Fruit fly (Drosophila melanogaster) whole organism, embryonic: ENCODE data around the gene mst.

Source experiments
- Awh ChIP-seq: fragments of 200-800 bp; sonication (Bioruptor generic); IDR thresholded peaks from 2 replicates; pipeline ENCODE4, ENCODE4 v1.3.6; 2022; ENCODE audit warnings: missing biosample characterization, missing genetic modification characterization
- BtbVII ChIP-seq: fragments of 200-800 bp; sonication (Bioruptor generic); optimal IDR thresholded peaks from 3 replicates; lab custom pipeline; 2017; ENCODE audit warnings: missing biosample characterization, mild to moderate bottlenecking, missing genetic modification characterization
- Bteb2 ChIP-seq: fragments of 200-800 bp; sonication (Bioruptor generic); optimal IDR thresholded peaks from 2 replicates; lab custom pipeline; 2016; ENCODE audit warnings: missing biosample characterization, missing genetic modification characterization
- CG10147 ChIP-seq: fragments of 200-800 bp; sonication (Bioruptor generic); optimal IDR thresholded peaks from 2 replicates; lab custom pipeline; 2019; ENCODE audit warnings: missing biosample characterization, mild to moderate bottlenecking, missing genetic modification characterization, moderate library complexity
- CG10274 ChIP-seq: fragments of 200-800 bp; sonication (Bioruptor generic); optimal IDR thresholded peaks from 3 replicates; lab custom pipeline; 2017; ENCODE audit warnings: missing biosample characterization, mild to moderate bottlenecking, missing genetic modification characterization
- CG12744 ChIP-seq: fragments of 200-800 bp; sonication (Bioruptor generic); optimal IDR thresholded peaks from 2 replicates; lab custom pipeline; 2016; ENCODE audit warnings: missing biosample characterization, missing genetic modification characterization
- CG13123 ChIP-seq: fragments of 200-800 bp; sonication (Bioruptor generic); optimal IDR thresholded peaks from 2 replicates; lab custom pipeline; 2016; ENCODE audit warnings: missing biosample characterization, missing genetic modification characterization
- CG14441 ChIP-seq: fragments of 200-800 bp; sonication (Bioruptor generic); IDR thresholded peaks from 2 replicates; pipeline ENCODE4 v1.3.6; 2022; ENCODE audit warnings: missing biosample characterization, missing genetic modification characterization
- CG15073 ChIP-seq: fragments of 200-800 bp; sonication (Bioruptor generic); optimal IDR thresholded peaks from 2 replicates; lab custom pipeline; 2016; ENCODE audit warnings: missing biosample characterization, missing genetic modification characterization
- CG17328 ChIP-seq: fragments of 200-800 bp; sonication (Bioruptor generic); IDR thresholded peaks from 2 replicates; pipeline ENCODE4 v1.3.6; 2022; ENCODE audit warnings: missing biosample characterization, missing genetic modification characterization
- CG17359 ChIP-seq: fragments of 200-800 bp; sonication (Bioruptor generic); optimal IDR thresholded peaks from 3 replicates; lab custom pipeline; 2018; ENCODE audit warnings: missing biosample characterization, mild to moderate bottlenecking, missing genetic modification characterization, moderate library complexity
- CG1832 ChIP-seq: fragments of 200-800 bp; sonication (Bioruptor generic); optimal IDR thresholded peaks from 2 replicates; lab custom pipeline; 2017; ENCODE audit warnings: missing biosample characterization, mild to moderate bottlenecking, missing genetic modification characterization, inconsistent platforms
- CG2712 ChIP-seq: fragments of 200-800 bp; optimal IDR thresholded peaks from 3 replicates; lab custom pipeline; 2019; ENCODE audit warnings: missing biosample characterization, mild to moderate bottlenecking, missing genetic modification characterization, moderate library complexity
- CG31441 ChIP-seq: fragments of 200-800 bp; sonication (Bioruptor generic); IDR thresholded peaks from 2 replicates; pipeline ENCODE4 v1.3.6; 2022; ENCODE audit warnings: missing biosample characterization, missing genetic modification characterization
- CG32532 ChIP-seq: fragments of 200-800 bp; sonication (Bioruptor generic); IDR thresholded peaks from 2 replicates; pipeline ENCODE4 v1.3.6; 2022; ENCODE audit warnings: missing biosample characterization, missing genetic modification characterization
- CG3726 ChIP-seq: fragments of 200-800 bp; sonication (Bioruptor generic); IDR thresholded peaks from 3 replicates; pipeline ENCODE4, ENCODE4 v1.3.6; 2022; ENCODE audit warnings: missing biosample characterization, missing genetic modification characterization
- CG6765 ChIP-seq: fragments of 200-800 bp; sonication (Bioruptor generic); optimal IDR thresholded peaks from 3 replicates; lab custom pipeline; 2017; ENCODE audit warnings: missing biosample characterization, mild to moderate bottlenecking, missing genetic modification characterization
- CG8359 ChIP-seq: fragments of 200-800 bp; sonication (Bioruptor generic); optimal IDR thresholded peaks from 2 replicates; lab custom pipeline; 2017; ENCODE audit warnings: missing biosample characterization, mild to moderate bottlenecking, missing genetic modification characterization, borderline replicate concordance
- CG8765 ChIP-seq: fragments of 200-800 bp; sonication (Bioruptor generic); IDR thresholded peaks from 2 replicates; pipeline ENCODE4 v1.3.6; 2022; ENCODE audit warnings: missing biosample characterization, missing genetic modification characterization
- CG8924 ChIP-seq: fragments of 200-800 bp; optimal IDR thresholded peaks from 3 replicates; lab custom pipeline; 2019; ENCODE audit warnings: missing biosample characterization, mild to moderate bottlenecking, missing genetic modification characterization, moderate library complexity
- Chrac-16 ChIP-seq: fragments of 200-800 bp; sonication (Bioruptor generic); optimal IDR thresholded peaks from 3 replicates; lab custom pipeline; 2016; ENCODE audit warnings: missing biosample characterization, missing genetic modification characterization
- CoRest ChIP-seq: fragments of 200-800 bp; sonication (Bioruptor generic); optimal IDR thresholded peaks from 3 replicates; lab custom pipeline; 2018; ENCODE audit warnings: missing biosample characterization, mild to moderate bottlenecking, missing genetic modification characterization, moderate library complexity
- Dip3 ChIP-seq: fragments of 200-800 bp; sonication (Bioruptor generic); optimal IDR thresholded peaks from 3 replicates; lab custom pipeline; 2016; ENCODE audit warnings: missing biosample characterization, missing genetic modification characterization
- Dll ChIP-seq: fragments of 200-800 bp; sonication (Bioruptor generic); IDR thresholded peaks from 4 replicates; pipeline ENCODE4 v1.3.6; 2022; ENCODE audit warnings: missing biosample characterization, missing genetic modification characterization; ENCODE audit not compliant: partially characterized antibody
- H15 ChIP-seq: fragments of 200-800 bp; sonication (Bioruptor generic); IDR thresholded peaks from 3 replicates; pipeline ENCODE4 v1.3.6; 2022; ENCODE audit warnings: missing biosample characterization, missing genetic modification characterization
- Lhr ChIP-seq: fragments of 200-800 bp; sonication (Bioruptor generic); optimal IDR thresholded peaks from 3 replicates; lab custom pipeline; 2017; ENCODE audit warnings: mild to moderate bottlenecking, missing biosample characterization, missing genetic modification reagents, missing genetic modification characterization
- Lim3 ChIP-seq: fragments of 200-800 bp; sonication (Bioruptor generic); IDR thresholded peaks from 2 replicates; pipeline ENCODE4 v1.3.6; 2022; ENCODE audit warnings: missing biosample characterization, missing genetic modification characterization
- MBD-R2 ChIP-seq: fragments of 200-800 bp; sonication (Bioruptor generic); IDR thresholded peaks from 2 replicates; pipeline ENCODE4 v1.3.6; 2022; ENCODE audit warnings: missing biosample characterization, missing genetic modification characterization
- Meics ChIP-seq: fragments of 200-800 bp; sonication (Bioruptor generic); optimal IDR thresholded peaks from 2 replicates; lab custom pipeline; 2017; ENCODE audit warnings: missing biosample characterization, mild to moderate bottlenecking, missing genetic modification characterization
- Poxn ChIP-seq: fragments of 200-800 bp; sonication (Bioruptor generic); IDR thresholded peaks from 2 replicates; pipeline ENCODE4 v1.3.6; 2022; ENCODE audit warnings: missing biosample characterization, missing genetic modification characterization
- Trl ChIP-seq, 3 experiments: fragments of >200 bp in 2 of 3; fragments of 200-800 bp in 1 of 3; sonication (Bioruptor generic) in 1 of 3; optimal IDR thresholded peaks; 2 replicates in 1 of 3; 3 replicates in 2 of 3; lab custom pipeline; 2016 to 2017; ENCODE audit warnings: missing biosample characterization in 1 of 3, missing genetic modification characterization in 1 of 3
- ap ChIP-seq: fragments of 200-800 bp; sonication (Bioruptor generic); IDR thresholded peaks from 2 replicates; pipeline ENCODE4 v1.3.6; 2022; ENCODE audit warnings: missing biosample characterization, missing genetic modification characterization
- chif ChIP-seq, 2 experiments: fragments of 200-800 bp; sonication (Bioruptor generic); optimal IDR thresholded peaks; 3 replicates each; lab custom pipeline; 2016; ENCODE audit warnings: missing biosample characterization in 2 of 2, missing genetic modification characterization in 2 of 2
- ci ChIP-seq: fragments of 200-800 bp; sonication (Bioruptor generic); IDR thresholded peaks from 3 replicates; pipeline ENCODE4 v1.3.6; 2022; ENCODE audit warnings: missing biosample characterization, missing genetic modification characterization
- crol ChIP-seq: fragments of 200-800 bp; sonication (Bioruptor generic); IDR thresholded peaks from 2 replicates; pipeline ENCODE4 v1.3.6; 2022; ENCODE audit warnings: missing biosample characterization, missing genetic modification characterization
- dmrt11E ChIP-seq: fragments of 200-800 bp; sonication (Bioruptor generic); optimal IDR thresholded peaks from 3 replicates; lab custom pipeline; 2018; ENCODE audit warnings: missing biosample characterization, mild to moderate bottlenecking, missing genetic modification characterization, moderate library complexity
- dysf ChIP-seq: fragments of 200-800 bp; sonication (Bioruptor generic); IDR thresholded peaks from 3 replicates; pipeline ENCODE4 v1.3.6; 2022; ENCODE audit warnings: missing biosample characterization, missing genetic modification characterization
- gcm ChIP-seq: fragments of 200-800 bp; sonication (Bioruptor generic); optimal IDR thresholded peaks from 2 replicates; lab custom pipeline; 2019; ENCODE audit warnings: missing biosample characterization, mild to moderate bottlenecking, missing genetic modification characterization, moderate library complexity
- h ChIP-seq: fragments of >200 bp; optimal IDR thresholded peaks from 2 replicates; lab custom pipeline; 2017
- jigr1 ChIP-seq: fragments of 200-800 bp; sonication (Bioruptor generic); IDR thresholded peaks from 3 replicates; pipeline ENCODE4 v1.3.6; 2022; ENCODE audit warnings: missing biosample characterization, missing genetic modification characterization
- ken ChIP-seq: fragments of 200-800 bp; sonication (Bioruptor generic); IDR thresholded peaks from 3 replicates; pipeline ENCODE4 v1.3.6; 2022; ENCODE audit warnings: missing biosample characterization, missing genetic modification characterization
- mirr ChIP-seq: fragments of 200-800 bp; sonication (Bioruptor generic); optimal IDR thresholded peaks from 3 replicates; lab custom pipeline; 2018; ENCODE audit warnings: missing biosample characterization, mild to moderate bottlenecking, missing genetic modification characterization
- mld ChIP-seq: fragments of 200-800 bp; sonication (Bioruptor generic); IDR thresholded peaks from 3 replicates; pipeline ENCODE4 v1.3.6; 2022; ENCODE audit warnings: missing biosample characterization, missing genetic modification characterization; ENCODE audit not compliant: partially characterized antibody
- org-1 ChIP-seq: fragments of 200-800 bp; sonication (Bioruptor generic); optimal IDR thresholded peaks from 2 replicates; lab custom pipeline; 2017; ENCODE audit warnings: missing biosample characterization, missing genetic modification characterization
- pita ChIP-seq: fragments of 200-800 bp; sonication (Bioruptor generic); optimal IDR thresholded peaks from 2 replicates; lab custom pipeline; 2017; ENCODE audit warnings: missing biosample characterization, mild to moderate bottlenecking, missing genetic modification characterization
- repo ChIP-seq: fragments of 200-800 bp; sonication (Bioruptor generic); optimal IDR thresholded peaks from 2 replicates; lab custom pipeline; 2016; ENCODE audit warnings: missing biosample characterization, missing genetic modification characterization
- rib ChIP-seq: fragments of 200-800 bp; sonication (Bioruptor generic); IDR thresholded peaks from 2 replicates; pipeline ENCODE4 v1.3.6; 2022; ENCODE audit warnings: missing biosample characterization, missing genetic modification characterization
- sens ChIP-seq: fragments of 200-800 bp; sonication (Bioruptor generic); peaks from one replicate; lab custom pipeline; 2016; ENCODE audit warnings: missing biosample characterization, missing genetic modification characterization
- tgo ChIP-seq: fragments of 200-800 bp; sonication (Bioruptor generic); IDR thresholded peaks from 3 replicates; pipeline ENCODE4 v1.3.6; 2022; ENCODE audit warnings: missing biosample characterization, missing genetic modification characterization
- zfh2 ChIP-seq: fragments of 200-800 bp; sonication (Bioruptor generic); optimal IDR thresholded peaks from 2 replicates; lab custom pipeline; 2016; ENCODE audit warnings: missing biosample characterization, missing genetic modification characterization

Gene mst

DNA sequence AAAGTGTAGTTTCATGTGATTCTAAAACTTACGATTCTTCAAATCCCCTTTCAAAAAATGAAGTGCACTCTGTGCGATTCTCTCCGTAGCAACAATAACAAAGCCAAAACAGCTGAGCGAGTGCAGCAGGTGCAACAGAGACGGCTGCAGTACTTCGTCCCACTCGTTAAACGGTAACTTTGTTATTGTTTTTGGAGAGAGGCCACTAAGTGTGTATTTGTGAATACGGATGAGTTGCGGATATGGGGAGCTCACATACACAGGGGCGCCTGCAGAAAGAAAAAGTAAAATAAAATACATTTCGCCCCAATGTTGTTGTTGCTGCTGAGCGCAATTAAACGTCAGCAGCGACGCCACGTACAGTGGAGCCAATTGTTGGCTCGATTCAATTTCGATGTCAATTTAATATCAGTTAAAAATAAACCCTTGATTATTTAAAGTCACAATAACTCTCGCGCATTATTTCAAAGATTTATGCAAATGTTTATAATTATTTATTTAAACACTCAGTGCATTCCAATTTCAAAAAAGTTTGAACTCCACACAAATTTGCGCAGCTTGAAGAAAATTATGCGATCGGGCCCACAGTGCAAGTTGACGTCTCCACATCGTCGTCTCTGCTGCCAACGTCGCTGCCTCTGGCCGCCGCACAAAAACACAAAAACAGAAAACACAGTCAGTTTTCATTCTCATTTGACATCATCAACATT lies 21.3 kb upstream of the mst start (continued):
- peak; percentile 95 for TF ChIP-seq H15 (GFP tag; lab: Robert Waterston, UW)
- no peak for TF ChIP-seq pita (GFP tag; lab: Kevin White, UChicago)
- TF ChIP-seq sens = peak; percentile 99
- TF ChIP-seq CG32532 = peak; percentile 96
- peak; percentile 97 for TF ChIP-seq zfh2 (GFP tag; lab: Kevin White, UChicago)
- TF ChIP-seq CG8765 (GFP tag; lab: Robert Waterston, UW) = peak; percentile 92
- TF ChIP-seq CG10274 = peak; percentile 93
- TF ChIP-seq dmrt11E (tag; lab: Kevin White, UChicago) = peak; percentile 94
- TF ChIP-seq org-1 (GFP tag; lab: Kevin White, UChicago) = peak; percentile 98
- TF ChIP-seq CG17359 (tag; lab: Kevin White, UChicago) = peak; percentile 98
- TF ChIP-seq Meics (GFP tag; lab: Kevin White, UChicago) = peak; percentile 98
- peak; percentile 94 for TF ChIP-seq Awh
- TF ChIP-seq Chrac-16 (GFP tag; lab: Kevin White, UChicago) = peak; percentile 97
- peak; percentile 95 for TF ChIP-seq CG14441 (GFP tag; lab: Robert Waterston, UW)
- peak; percentile 97 for TF ChIP-seq CG2712 (tag; lab: Kevin White, UChicago)
- peak; percentile 98 for TF ChIP-seq gcm (GFP tag; lab: Kevin White, UChicago)
- peak; percentile 94 for TF ChIP-seq ken
- TF ChIP-seq Trl (optimal IDR thresholded peaks at IDR 0.05; lab: Kevin White, UChicago) = peak in 1 of 2 experiments; percentile 9
- TF ChIP-seq Trl (GFP tag; optimal IDR thresholded peaks at IDR 0.05; lab: Kevin White, UChicago) = peak; percentile 94
- TF ChIP-seq CoRest (tag; lab: Kevin White, UChicago) = peak; percentile 99
- TF ChIP-seq mirr = peak; percentile 97
- peak; percentile 97 for TF ChIP-seq Bteb2 (GFP tag; lab: Kevin White, UChicago)
- TF ChIP-seq CG3726 (GFP tag; lab: Robert Waterston, UW) = peak; percentile 94
- peak; percentile 93 for TF ChIP-seq jigr1 (GFP tag; lab: Robert Waterston, UW)
- no peak for TF ChIP-seq mld (GFP tag; lab: Robert Waterston, UW)
- TF ChIP-seq Poxn (GFP tag; lab: Robert Waterston, UW) = peak; percentile 82
- peak; percentile 95 for TF ChIP-seq CG6765
- peak; percentile 63 for TF ChIP-seq crol
- peak; percentile 91 for TF ChIP-seq ap
- TF ChIP-seq CG1832 (GFP tag; lab: Kevin White, UChicago) = no peak
- peak; percentile 96 for TF ChIP-seq CG10147 (GFP tag; lab: Kevin White, UChicago)
- TF ChIP-seq CG31441 (GFP tag; lab: Robert Waterston, UW) = peak; percentile 99
- peak; percentile 98 for TF ChIP-seq CG8924 (tag; lab: Kevin White, UChicago)
- TF ChIP-seq tgo (GFP tag; lab: Robert Waterston, UW) = peak; percentile 97
- peak; percentile 93 to 96 for TF ChIP-seq chif (GFP tag; optimal IDR thresholded peaks at IDR 0.05; lab: Kevin White, UChicago)
- TF ChIP-seq repo = peak; percentile 88
- peak; percentile 96 for TF ChIP-seq CG12744 (GFP tag; lab: Kevin White, UChicago)
- 0 out of 4 replicates have a peak, but pooled peaks have one; percentile 45 for TF ChIP-seq Dll (GFP tag; lab: Robert Waterston, UW)
- TF ChIP-seq Dip3 (GFP tag; lab: Kevin White, UChicago) = peak; percentile 93
- TF ChIP-seq CG15073 = peak; percentile 85
- TF ChIP-seq Lim3 (GFP tag; lab: Robert Waterston, UW) = peak; percentile 90
- TF ChIP-seq rib (GFP tag; lab: Robert Waterston, UW) = peak; percentile 97
- TF ChIP-seq CG13123 = peak; percentile 89
- TF ChIP-seq ci (GFP tag; lab: Robert Waterston, UW) = peak; percentile 95
- TF ChIP-seq CG17328 = peak; percentile 93
- TF ChIP-seq Lhr = peak; percentile 94
- TF ChIP-seq CG8359 (GFP tag; lab: Kevin White, UChicago) = peak; percentile 91
- TF ChIP-seq BtbVII (GFP tag; lab: Kevin White, UChicago) = peak; percentile 99
- peak; percentile 99 for TF ChIP-seq dysf (GFP tag; lab: Robert Waterston, UW)
- TF ChIP-seq h (lab: Kevin White, UChicago) = no peak
- peak; percentile 93 for TF ChIP-seq MBD-R2 (GFP tag; lab: Robert Waterston, UW)
